Worm (Caenorhabditis elegans) whole organism, L1 larva: Measurements from ENCODE around the gene lact-1.
A peak's percentile ranks its signal among the peaks of the same experiment; 100 is the strongest.

Experiments used
- C16A3.4 ChIP-seq: fragments of 150-350 bp; optimal IDR thresholded peaks from 2 replicates; lab custom pipeline; 2014; ENCODE audit warnings: missing biosample characterization, missing genetic modification characterization
- Y116A8C.19 ChIP-seq: sonication (generic microtip); optimal IDR thresholded peaks from 2 replicates; lab custom pipeline; 2016; ENCODE audit warnings: missing compliant biosample characterization, missing genetic modification characterization, borderline replicate concordance
- blmp-1 ChIP-seq: fragments of 150-350 bp; optimal IDR thresholded peaks from 2 replicates; lab custom pipeline; 2014; ENCODE audit warnings: missing biosample characterization, missing genetic modification characterization
- ceh-8 ChIP-seq: fragments of 200-800 bp; sonication (Bioruptor generic); optimal IDR thresholded peaks from 2 replicates; lab custom pipeline; 2018; ENCODE audit warnings: mild to moderate bottlenecking, missing genetic modification characterization, moderate library complexity, missing compliant biosample characterization
- ceh-88 ChIP-seq: fragments of 200-800 bp; sonication (Bioruptor generic); IDR thresholded peaks from 2 replicates; pipeline ENCODE4 v1.3.6; 2022; ENCODE audit warnings: missing genetic modification characterization, missing compliant biosample characterization
- ceh-90 ChIP-seq: sonication (generic microtip); optimal IDR thresholded peaks from 2 replicates; lab custom pipeline; 2016; ENCODE audit warnings: missing genetic modification characterization, missing compliant biosample characterization
- ces-1 ChIP-seq: fragments of 150-350 bp; optimal IDR thresholded peaks from 2 replicates; lab custom pipeline; 2014; ENCODE audit warnings: missing biosample characterization, missing genetic modification reagents, missing genetic modification characterization
- dpl-1 ChIP-seq, 3 experiments: fragments of 150-350 bp in 2 of 3; sonication (generic microtip) in 1 of 3; optimal IDR thresholded peaks; 2 replicates each; lab custom pipeline; 2014 to 2017; ENCODE audit warnings: missing biosample characterization in 3 of 3, missing genetic modification characterization in 3 of 3, missing genetic modification reagents in 3 of 3
- dsc-1 ChIP-seq: sonication (generic microtip); optimal IDR thresholded peaks from 2 replicates; lab custom pipeline; 2016; ENCODE audit warnings: mild to moderate bottlenecking, missing genetic modification characterization, missing compliant biosample characterization
- efl-1 ChIP-seq, 4 experiments: fragments of 150-350 bp; optimal IDR thresholded peaks in 3 of 4; peaks in 1 of 4; 1 replicate in 1 of 4; 2 replicates in 3 of 4; lab custom pipeline; 2014; ENCODE audit warnings: missing biosample characterization in 2 of 4, missing genetic modification characterization in 2 of 4, missing genetic modification reagents in 2 of 4
- efl-3 ChIP-seq: fragments of 200-800 bp; sonication (Bioruptor generic); optimal IDR thresholded peaks from 2 replicates; lab custom pipeline; 2018; ENCODE audit warnings: mild to moderate bottlenecking, missing genetic modification characterization, missing compliant biosample characterization
- egl-13 ChIP-seq: sonication (generic microtip); optimal IDR thresholded peaks from 2 replicates; lab custom pipeline; 2016; ENCODE audit warnings: missing genotype, missing genetic modification reagents, missing genetic modification characterization, missing compliant biosample characterization
- egl-27 ChIP-seq, 2 experiments: fragments of 150-350 bp in 1 of 2; sonication (generic microtip); optimal IDR thresholded peaks; 3 replicates each; lab custom pipeline; 2017 to 2018; ENCODE audit warnings: missing biosample characterization in 2 of 2, missing genetic modification characterization in 2 of 2, missing genetic modification reagents in 2 of 2
- elt-2 ChIP-seq: sonication (generic microtip); optimal IDR thresholded peaks from 2 replicates; lab custom pipeline; 2016; ENCODE audit warnings: missing genetic modification characterization, mild to moderate bottlenecking, inconsistent platforms, missing compliant biosample characterization, missing genetic modification reagents
- elt-3 ChIP-seq, 6 experiments: fragments of 150-350 bp in 1 of 6; sonication (generic microtip); optimal IDR thresholded peaks; 2 replicates each; lab custom pipeline; 2017 to 2018; ENCODE audit warnings: missing biosample characterization in 6 of 6, missing genetic modification characterization in 6 of 6, inconsistent platforms in 1 of 6
- ets-5 ChIP-seq: fragments of 200-800 bp; sonication (Bioruptor generic); IDR thresholded peaks from 2 replicates; pipeline ENCODE4 v1.3.6; 2022; ENCODE audit warnings: missing genetic modification characterization, missing compliant biosample characterization
- grh-1 ChIP-seq: fragments of 200-800 bp; sonication (Bioruptor generic); IDR thresholded peaks from 2 replicates; pipeline ENCODE4 v1.3.6; 2022; ENCODE audit warnings: missing genetic modification reagents, missing genetic modification characterization, missing compliant biosample characterization
- hpl-2 ChIP-seq: fragments of 150-350 bp; optimal IDR thresholded peaks from 2 replicates; lab custom pipeline; 2014; ENCODE audit warnings: missing biosample characterization, missing genetic modification reagents, missing genetic modification characterization
- jun-1 ChIP-seq: fragments of 150-350 bp; optimal IDR thresholded peaks from 2 replicates; lab custom pipeline; 2014; ENCODE audit warnings: missing biosample characterization, missing genetic modification reagents, missing genetic modification characterization
- lin-15B ChIP-seq: fragments of 150-350 bp; sonication (generic microtip); optimal IDR thresholded peaks from 3 replicates; lab custom pipeline; 2014; ENCODE audit warnings: missing biosample characterization, missing genetic modification characterization
- lin-39 ChIP-seq: fragments of 150-350 bp; optimal IDR thresholded peaks from 2 replicates; lab custom pipeline; 2014; ENCODE audit warnings: missing biosample characterization, missing genetic modification reagents, missing genetic modification characterization
- lir-3 ChIP-seq: sonication (generic microtip); optimal IDR thresholded peaks from 2 replicates; lab custom pipeline; 2016; ENCODE audit warnings: mild to moderate bottlenecking, missing genetic modification characterization, moderate library complexity, missing compliant biosample characterization; ENCODE audit not compliant: poor library complexity
- lsy-2 ChIP-seq, 2 experiments: fragments of 150-350 bp; optimal IDR thresholded peaks; 2 replicates each; lab custom pipeline; 2014; ENCODE audit warnings: missing biosample characterization in 2 of 2, missing genetic modification characterization in 2 of 2
- mef-2 ChIP-seq: fragments of 150-350 bp; optimal IDR thresholded peaks from 2 replicates; lab custom pipeline; 2014; ENCODE audit warnings: missing biosample characterization, missing genetic modification characterization
- nhr-11 ChIP-seq: fragments of 150-350 bp; optimal IDR thresholded peaks from 2 replicates; lab custom pipeline; 2014; ENCODE audit warnings: missing biosample characterization, missing genetic modification characterization
- nhr-12 ChIP-seq: sonication (generic microtip); optimal IDR thresholded peaks from 2 replicates; lab custom pipeline; 2017; ENCODE audit warnings: missing biosample characterization, missing genetic modification characterization
- nhr-19 ChIP-seq: fragments of 200-800 bp; sonication (Bioruptor generic); conservative IDR thresholded peaks from 2 replicates; pipeline ENCODE4 v1.3.6; 2022; ENCODE audit warnings: missing genetic modification characterization, missing compliant biosample characterization
- nhr-20 ChIP-seq: sonication (generic microtip); optimal IDR thresholded peaks from 2 replicates; lab custom pipeline; 2016; ENCODE audit warnings: mild to moderate bottlenecking, missing genetic modification characterization, missing compliant biosample characterization
- nhr-237 ChIP-seq: fragments of 150-350 bp; optimal IDR thresholded peaks from 2 replicates; lab custom pipeline; 2014; ENCODE audit warnings: missing biosample characterization, missing genetic modification characterization
- nhr-28 ChIP-seq: fragments of 150-350 bp; optimal IDR thresholded peaks from 2 replicates; lab custom pipeline; 2014; ENCODE audit warnings: missing biosample characterization, missing genetic modification characterization
- nhr-47 ChIP-seq: sonication (generic microtip); optimal IDR thresholded peaks from 2 replicates; lab custom pipeline; 2016; ENCODE audit warnings: mild to moderate bottlenecking, missing genetic modification characterization, moderate library complexity, missing compliant biosample characterization
- nhr-71 ChIP-seq: sonication (generic microtip); optimal IDR thresholded peaks from 2 replicates; lab custom pipeline; 2016; ENCODE audit warnings: mild to moderate bottlenecking, missing genetic modification characterization, moderate library complexity, missing compliant biosample characterization
- nhr-76 ChIP-seq: sonication (generic microtip); optimal IDR thresholded peaks from 2 replicates; lab custom pipeline; 2017; ENCODE audit warnings: missing biosample characterization, missing genetic modification characterization
- nhr-77 ChIP-seq: fragments of 150-350 bp; optimal IDR thresholded peaks from 2 replicates; lab custom pipeline; 2014; ENCODE audit warnings: missing biosample characterization, missing genetic modification characterization
- nhr-84 ChIP-seq: sonication (generic microtip); optimal IDR thresholded peaks from 2 replicates; lab custom pipeline; 2017; ENCODE audit warnings: missing biosample characterization, missing genetic modification characterization
- nhr-85 ChIP-seq: sonication (generic microtip); peaks from one replicate; lab custom pipeline; 2016; ENCODE audit warnings: missing genetic modification characterization, inconsistent platforms, missing compliant biosample characterization
- pag-3 ChIP-seq: sonication (generic microtip); optimal IDR thresholded peaks from 2 replicates; lab custom pipeline; 2017; ENCODE audit warnings: missing genetic modification characterization, mild to moderate bottlenecking, missing compliant biosample characterization, antibody characterized with exemption, borderline replicate concordance; ENCODE audit not compliant: insufficient read depth
- pqm-1 ChIP-seq: sonication (generic microtip); optimal IDR thresholded peaks from 3 replicates; lab custom pipeline; 2017; ENCODE audit warnings: missing biosample characterization, missing genetic modification characterization
- rnt-1 ChIP-seq: sonication (generic microtip); optimal IDR thresholded peaks from 2 replicates; lab custom pipeline; 2016; ENCODE audit warnings: mild to moderate bottlenecking, missing genetic modification characterization, moderate library complexity, missing compliant biosample characterization
- sox-4 ChIP-seq: sonication (generic microtip); optimal IDR thresholded peaks from 2 replicates; lab custom pipeline; 2016; ENCODE audit warnings: missing genetic modification characterization, missing compliant biosample characterization
- swsn-7 ChIP-seq: sonication (generic microtip); optimal IDR thresholded peaks from 2 replicates; lab custom pipeline; 2016; ENCODE audit warnings: missing genetic modification characterization, missing compliant biosample characterization
- vab-15 ChIP-seq: sonication (generic microtip); optimal IDR thresholded peaks from 2 replicates; lab custom pipeline; 2017; ENCODE audit warnings: missing genotype, mild to moderate bottlenecking, missing genetic modification characterization, missing compliant biosample characterization
- zag-1 ChIP-seq: fragments of 150-350 bp; optimal IDR thresholded peaks from 2 replicates; lab custom pipeline; 2014; ENCODE audit warnings: missing biosample characterization, missing genetic modification characterization
- zip-4 ChIP-seq: fragments of 200-800 bp; sonication (Bioruptor generic); optimal IDR thresholded peaks from 2 replicates; lab custom pipeline; 2018; ENCODE audit warnings: mild to moderate bottlenecking, missing genetic modification characterization, moderate library complexity, missing compliant biosample characterization
- ztf-11 ChIP-seq, 2 experiments: sonication (generic microtip); optimal IDR thresholded peaks; 2 replicates each; lab custom pipeline; 2016 to 2017; ENCODE audit warnings: missing genetic modification characterization in 2 of 2, missing biosample characterization in 1 of 2, missing compliant biosample characterization in 1 of 2
- ztf-4 ChIP-seq: fragments of 150-350 bp; optimal IDR thresholded peaks from 2 replicates; lab custom pipeline; 2014; ENCODE audit warnings: missing biosample characterization, missing genetic modification characterization

Gene lact-1

DNA sequence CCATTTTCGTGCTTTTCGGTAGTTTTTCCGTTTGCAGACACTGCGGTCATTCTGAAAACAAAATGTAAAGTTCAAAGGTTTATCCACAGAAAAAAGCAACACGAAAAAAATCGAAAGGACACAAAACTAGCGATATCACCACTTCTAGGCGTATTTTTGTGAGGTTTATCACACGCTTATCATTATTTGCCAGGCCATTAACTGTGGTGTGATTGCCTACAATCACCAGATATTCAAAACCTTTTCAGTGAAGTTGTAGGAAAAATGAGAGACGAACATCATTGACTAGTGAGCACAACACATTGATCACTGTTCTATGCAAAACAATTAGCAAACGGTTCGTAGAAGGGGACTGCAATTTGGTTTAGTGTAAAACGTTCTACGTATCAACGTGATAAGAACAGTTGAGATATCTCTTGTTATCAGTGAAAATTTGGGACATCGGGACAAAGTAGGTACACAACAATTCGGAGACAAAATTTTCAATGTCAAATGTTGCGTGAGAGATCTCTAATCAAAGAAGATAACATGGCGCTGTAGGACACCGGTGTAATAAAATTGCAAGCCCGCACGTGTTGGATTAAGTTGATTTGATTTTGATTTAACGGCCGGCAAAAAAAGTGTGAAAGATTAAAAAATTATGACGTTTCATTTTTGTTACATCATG is 45.5 kb upstream of the lact-1 start, which contains the start of gene sur-5 (continued):
- TF ChIP-seq ceh-88 (GFP tag; lab: Robert Waterston, UW), result no peak
- no peak for TF ChIP-seq ets-5 (GFP tag; lab: Robert Waterston, UW)
- TF ChIP-seq Y116A8C.19 (tag; lab: Kevin White, UChicago), result no peak
- TF ChIP-seq ztf-11 (tag; optimal IDR thresholded peaks at IDR 0.05; lab: Kevin White, UChicago), result no peak
- TF ChIP-seq ces-1 (GFP tag; lab: Kevin White, UChicago), result no peak
- TF ChIP-seq lin-15B (tag; lab: Kevin White, UChicago), result no peak
- TF ChIP-seq elt-3 (tag; optimal IDR thresholded peaks at IDR 0.05; lab: Kevin White, UChicago), result peak in 4 of 6 experiments; percentile 54 to 95 (median 64)
- no peak for TF ChIP-seq nhr-76 (tag; lab: Kevin White, UChicago)
- TF ChIP-seq nhr-71 (tag; lab: Kevin White, UChicago), result peak; percentile 72
- TF ChIP-seq sox-4 (tag; lab: Kevin White, UChicago), result no peak
- no peak for TF ChIP-seq efl-1 (optimal IDR thresholded peaks at IDR 0.05; lab: Kevin White, UChicago)
- TF ChIP-seq efl-1 (GFP tag; optimal IDR thresholded peaks at IDR 0.05 in 1 of 2; lab: Kevin White, UChicago), result peak in 1 of 2 experiments; percentile 87
- TF ChIP-seq ceh-90 (tag; lab: Kevin White, UChicago), result no peak
- no peak for TF ChIP-seq dpl-1 (GFP tag; optimal IDR thresholded peaks at IDR 0.05; lab: Kevin White, UChicago)
- no peak for TF ChIP-seq nhr-84 (tag; lab: Kevin White, UChicago)
- no peak for TF ChIP-seq hpl-2 (GFP tag; lab: Kevin White, UChicago)
- TF ChIP-seq nhr-20, result peak; percentile 61
- TF ChIP-seq elt-2 (tag; lab: Kevin White, UChicago), result peak; percentile 79
- TF ChIP-seq nhr-28 (tag; lab: Kevin White, UChicago), result no peak
- TF ChIP-seq nhr-12 (tag; lab: Kevin White, UChicago), result no peak
- no peak for TF ChIP-seq zag-1 (tag; lab: Kevin White, UChicago)
- TF ChIP-seq vab-15 (tag; lab: Kevin White, UChicago), result no peak
- TF ChIP-seq zip-4 (GFP tag; lab: Kevin White, UChicago), result no peak
- TF ChIP-seq efl-3 (GFP tag; lab: Kevin White, UChicago), result no peak
- peak; percentile 12; the same call in 1 of the 2 replicates for TF ChIP-seq nhr-19 (GFP tag; lab: Robert Waterston, UW)
- TF ChIP-seq nhr-85 (tag; lab: Kevin White, UChicago), result peak; percentile 78
- TF ChIP-seq rnt-1 (tag; lab: Kevin White, UChicago), result peak; percentile 1
- no peak for TF ChIP-seq lin-39 (tag; lab: Kevin White, UChicago)
- TF ChIP-seq pqm-1 (tag; lab: Kevin White, UChicago), result no peak
- TF ChIP-seq blmp-1, result peak; percentile 77
- TF ChIP-seq pag-3, result no peak
- TF ChIP-seq C16A3.4 (tag; lab: Kevin White, UChicago), result no peak
- TF ChIP-seq egl-27 (tag; optimal IDR thresholded peaks at IDR 0.05; lab: Kevin White, UChicago), result no peak
- no peak for TF ChIP-seq grh-1 (GFP tag; lab: Robert Waterston, UW)
- TF ChIP-seq lir-3 (tag; lab: Kevin White, UChicago), result peak; percentile 2
- no peak for TF ChIP-seq swsn-7
- TF ChIP-seq ceh-8 (GFP tag; lab: Kevin White, UChicago), result no peak
- TF ChIP-seq lsy-2 (tag; optimal IDR thresholded peaks at IDR 0.05; lab: Kevin White, UChicago), result no peak
- TF ChIP-seq dsc-1 (tag; lab: Kevin White, UChicago), result no peak
- TF ChIP-seq nhr-77, result no peak
- no peak for TF ChIP-seq egl-13 (tag; lab: Kevin White, UChicago)
- TF ChIP-seq nhr-47 (tag; lab: Kevin White, UChicago), result peak; percentile 26
- TF ChIP-seq mef-2 (tag; lab: Kevin White, UChicago), result no peak
- no peak for TF ChIP-seq jun-1 (tag; lab: Kevin White, UChicago)
- no peak for TF ChIP-seq ztf-4 (tag; lab: Kevin White, UChicago)
- TF ChIP-seq nhr-237 (tag; lab: Kevin White, UChicago), result no peak
- TF ChIP-seq nhr-11 (tag; lab: Kevin White, UChicago), result no peak
